Worm (Caenorhabditis elegans) whole organism, L2 larva: ENCODE data around the gene cox-6A.

Experiments used
- F13H6.1 ChIP-seq: sonication (generic microtip); optimal IDR thresholded peaks from 2 replicates; lab custom pipeline; 2016; ENCODE audit warnings: missing genetic modification characterization, missing compliant biosample characterization
- R02D3.7 ChIP-seq: fragments of 150-350 bp; optimal IDR thresholded peaks from 2 replicates; lab custom pipeline; 2014; ENCODE audit warnings: missing biosample characterization, missing genetic modification characterization
- ZK546.5 ChIP-seq: sonication (generic microtip); optimal IDR thresholded peaks from 2 replicates; lab custom pipeline; 2017; ENCODE audit warnings: missing biosample characterization, missing genetic modification characterization
- alr-1 ChIP-seq: fragments of 150-350 bp; optimal IDR thresholded peaks from 2 replicates; lab custom pipeline; 2014; ENCODE audit warnings: missing biosample characterization, missing genetic modification characterization
- aly-2 ChIP-seq: fragments of 150-350 bp; optimal IDR thresholded peaks from 2 replicates; lab custom pipeline; 2014; ENCODE audit warnings: missing biosample characterization, missing genetic modification characterization
- ceh-82 ChIP-seq: fragments of 150-350 bp; optimal IDR thresholded peaks from 2 replicates; lab custom pipeline; 2014; ENCODE audit warnings: missing biosample characterization, missing genetic modification characterization
- crh-2 ChIP-seq: sonication (generic microtip); optimal IDR thresholded peaks from 2 replicates; lab custom pipeline; 2017; ENCODE audit warnings: missing biosample characterization, missing genetic modification characterization
- dmd-4 ChIP-seq: sonication (generic microtip); optimal IDR thresholded peaks from 2 replicates; lab custom pipeline; 2017; ENCODE audit warnings: missing biosample characterization, missing genetic modification characterization
- egl-27 ChIP-seq: sonication (generic microtip); optimal IDR thresholded peaks from 3 replicates; lab custom pipeline; 2017; ENCODE audit warnings: missing biosample characterization, missing genetic modification reagents, missing genetic modification characterization
- elt-1 ChIP-seq: fragments of 150-350 bp; optimal IDR thresholded peaks from 2 replicates; lab custom pipeline; 2014; ENCODE audit warnings: missing biosample characterization, missing genetic modification characterization
- elt-3 ChIP-seq: sonication (generic microtip); optimal IDR thresholded peaks from 2 replicates; lab custom pipeline; 2017; ENCODE audit warnings: missing biosample characterization, missing genetic modification characterization
- gmeb-1 ChIP-seq: fragments of 150-350 bp; optimal IDR thresholded peaks from 2 replicates; lab custom pipeline; 2014; ENCODE audit warnings: missing biosample characterization, missing genetic modification characterization
- lin-11 ChIP-seq: fragments of 150-350 bp; sonication (generic microtip); optimal IDR thresholded peaks from 2 replicates; lab custom pipeline; 2014; ENCODE audit warnings: missing biosample characterization, missing genetic modification characterization, inconsistent platforms, mixed read lengths
- lin-39 ChIP-seq: fragments of 150-350 bp; optimal IDR thresholded peaks from 2 replicates; lab custom pipeline; 2014; ENCODE audit warnings: missing biosample characterization, missing genetic modification reagents, missing genetic modification characterization
- lsy-2 ChIP-seq, 2 experiments: fragments of 150-350 bp in 1 of 2; sonication (generic microtip) in 1 of 2; optimal IDR thresholded peaks; 2 replicates each; lab custom pipeline; 2014 to 2017; ENCODE audit warnings: missing biosample characterization in 2 of 2, missing genetic modification characterization in 2 of 2
- mab-5 ChIP-seq: fragments of 150-350 bp; optimal IDR thresholded peaks from 2 replicates; lab custom pipeline; 2014; ENCODE audit warnings: missing biosample characterization, missing genetic modification characterization
- mbf-1 ChIP-seq: sonication (generic microtip); optimal IDR thresholded peaks from 2 replicates; lab custom pipeline; 2017; ENCODE audit warnings: missing biosample characterization, missing genetic modification characterization
- nhr-11 ChIP-seq: fragments of 150-350 bp; optimal IDR thresholded peaks from 2 replicates; lab custom pipeline; 2014; ENCODE audit warnings: missing biosample characterization, missing genetic modification characterization
- nhr-12 ChIP-seq: fragments of 150-350 bp; optimal IDR thresholded peaks from 2 replicates; lab custom pipeline; 2014; ENCODE audit warnings: missing biosample characterization, missing genetic modification characterization
- nhr-21 ChIP-seq: fragments of 150-350 bp; optimal IDR thresholded peaks from 2 replicates; lab custom pipeline; 2014; ENCODE audit warnings: missing biosample characterization, missing genetic modification characterization
- nhr-23 ChIP-seq: fragments of 150-350 bp; optimal IDR thresholded peaks from 2 replicates; lab custom pipeline; 2014; ENCODE audit warnings: missing biosample characterization, missing genetic modification reagents, missing genetic modification characterization
- nhr-237 ChIP-seq: fragments of 150-350 bp; optimal IDR thresholded peaks from 2 replicates; lab custom pipeline; 2014; ENCODE audit warnings: missing biosample characterization, missing genetic modification characterization
- nhr-25 ChIP-seq: fragments of 150-350 bp; sonication (generic microtip); optimal IDR thresholded peaks from 3 replicates; lab custom pipeline; 2014; ENCODE audit warnings: missing biosample characterization, missing genetic modification characterization
- nhr-6 ChIP-seq: fragments of 150-350 bp; optimal IDR thresholded peaks from 2 replicates; lab custom pipeline; 2014; ENCODE audit warnings: missing biosample characterization, missing genetic modification characterization
- peb-1 ChIP-seq: fragments of 150-350 bp; optimal IDR thresholded peaks from 2 replicates; lab custom pipeline; 2014; ENCODE audit warnings: missing biosample characterization, missing genetic modification characterization
- sem-4 ChIP-seq: fragments of 150-350 bp; optimal IDR thresholded peaks from 2 replicates; lab custom pipeline; 2014; ENCODE audit warnings: missing biosample characterization, missing genetic modification reagents, missing genetic modification characterization
- skn-1 ChIP-seq: sonication (generic microtip); optimal IDR thresholded peaks from 2 replicates; lab custom pipeline; 2017; ENCODE audit warnings: missing biosample characterization, missing genetic modification characterization
- sma-3 ChIP-seq: sonication (generic microtip); optimal IDR thresholded peaks from 2 replicates; lab custom pipeline; 2016; ENCODE audit warnings: missing genetic modification reagents, missing genetic modification characterization, missing compliant biosample characterization
- sma-9 ChIP-seq, 2 experiments: fragments of 150-350 bp in 1 of 2; sonication (generic microtip) in 1 of 2; optimal IDR thresholded peaks; 2 replicates each; lab custom pipeline; 2014 to 2016; ENCODE audit warnings: missing genetic modification characterization in 2 of 2, mild to moderate bottlenecking in 1 of 2, missing biosample characterization in 1 of 2, missing compliant biosample characterization in 1 of 2, missing genetic modification reagents in 1 of 2, moderate library complexity in 1 of 2
- snpc-4 ChIP-seq: fragments of 150-350 bp; optimal IDR thresholded peaks from 2 replicates; lab custom pipeline; 2014; ENCODE audit warnings: missing biosample characterization, missing genetic modification characterization
- unc-39 ChIP-seq: fragments of 150-350 bp; optimal IDR thresholded peaks from 2 replicates; lab custom pipeline; 2014; ENCODE audit warnings: missing biosample characterization, missing genetic modification characterization
- unc-55 ChIP-seq: fragments of 150-350 bp; sonication (generic microtip); optimal IDR thresholded peaks from 3 replicates; lab custom pipeline; 2014; ENCODE audit warnings: missing biosample characterization, missing genetic modification reagents, missing genetic modification characterization
- zag-1 ChIP-seq: fragments of 150-350 bp; optimal IDR thresholded peaks from 2 replicates; lab custom pipeline; 2014; ENCODE audit warnings: missing biosample characterization, missing genetic modification characterization
- ztf-1 ChIP-seq: fragments of 200-800 bp; sonication (Bioruptor generic); conservative IDR thresholded peaks from 2 replicates; pipeline ENCODE4 v1.3.6; 2022; ENCODE audit warnings: missing genetic modification characterization, missing compliant biosample characterization
- ztf-11 ChIP-seq: sonication (generic microtip); optimal IDR thresholded peaks from 2 replicates; lab custom pipeline; 2017; ENCODE audit warnings: missing biosample characterization, missing genetic modification characterization
- ztf-4 ChIP-seq: fragments of 150-350 bp; optimal IDR thresholded peaks from 2 replicates; lab custom pipeline; 2014; ENCODE audit warnings: missing biosample characterization, missing genetic modification characterization

The cox-6A gene

DNA sequence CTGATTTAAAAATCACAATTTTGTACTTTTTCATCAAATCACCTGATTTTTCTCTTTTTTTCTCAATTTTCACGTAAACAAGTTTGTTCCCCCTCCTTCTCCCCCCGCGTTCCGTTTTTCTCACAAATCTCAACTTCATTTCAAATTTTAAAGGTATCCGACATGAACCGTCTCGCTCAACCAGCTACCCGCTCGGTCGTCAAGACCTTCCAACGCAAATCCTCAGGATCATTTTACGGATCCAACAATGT lies at the start of gene cox-6A:
Gene cox-6A, plus strand, starts transcription at position 152 of the 251 bp plus-strand sequence.
- TF ChIP-seq nhr-12 (tag; lab: Kevin White, UChicago): no peak
- no peak for TF ChIP-seq zag-1 (tag; lab: Kevin White, UChicago)
- TF ChIP-seq nhr-6 (tag; lab: Kevin White, UChicago): no peak
- no peak for TF ChIP-seq nhr-11 (tag; lab: Kevin White, UChicago)
- TF ChIP-seq egl-27 (tag; lab: Kevin White, UChicago): no peak
- no peak for TF ChIP-seq mab-5
- TF ChIP-seq sma-9 (GFP tag; optimal IDR thresholded peaks at IDR 0.05; lab: Kevin White, UChicago): no peak
- TF ChIP-seq sma-9 (tag; optimal IDR thresholded peaks at IDR 0.05; lab: Kevin White, UChicago): no peak
- TF ChIP-seq gmeb-1 (tag; lab: Kevin White, UChicago): no peak
- no peak for TF ChIP-seq sem-4 (tag; lab: Kevin White, UChicago)
- TF ChIP-seq skn-1: no peak
- TF ChIP-seq nhr-237: no peak
- TF ChIP-seq lin-39: no peak

- no peak for TF ChIP-seq nhr-25 (tag; lab: Kevin White, UChicago)
- no peak for TF ChIP-seq nhr-12 (tag; lab: Kevin White, UChicago)
- no peak for TF ChIP-seq R02D3.7 (tag; lab: Kevin White, UChicago)
- no peak for TF ChIP-seq peb-1 (tag; lab: Kevin White, UChicago)
- TF ChIP-seq alr-1 (tag; lab: Kevin White, UChicago): no peak
- no peak for TF ChIP-seq mbf-1
- TF ChIP-seq gmeb-1 (tag; lab: Kevin White, UChicago): no peak
- TF ChIP-seq snpc-4: no peak
- TF ChIP-seq ztf-1 (GFP tag; lab: Robert Waterston, UW): no peak
- no peak for TF ChIP-seq nhr-23 (tag; lab: Kevin White, UChicago)
- TF ChIP-seq ztf-4 (tag; lab: Kevin White, UChicago): no peak
- no peak for TF ChIP-seq ztf-11 (tag; lab: Kevin White, UChicago)
- TF ChIP-seq elt-3 (tag; lab: Kevin White, UChicago): no peak
- no peak for TF ChIP-seq crh-2 (tag; lab: Kevin White, UChicago)
- no peak for TF ChIP-seq unc-39 (tag; lab: Kevin White, UChicago)
- no peak for TF ChIP-seq skn-1
- TF ChIP-seq lin-11 (tag; lab: Kevin White, UChicago): no peak
- TF ChIP-seq mab-5: no peak
- no peak for TF ChIP-seq nhr-21 (tag; lab: Kevin White, UChicago)
- TF ChIP-seq sma-3 (GFP tag; lab: Kevin White, UChicago): no peak
- TF ChIP-seq, all 48 proteins: peak for 0
Observed at ce11 chrIII:5036158-5036557, 45.4 kb upstream of the cox-6A start, which contains the start of gene C45G9.6. TSS of gene C45G9.6 (plus strand) at chrIII:5036458.

- TF ChIP-seq ceh-82 (tag; lab: Kevin White, UChicago) (no peak), ztf-11 (tag; lab: Kevin White, UChicago) (no peak), snpc-4 (no peak), unc-39 (tag; lab: Kevin White, UChicago) (no peak), sem-4 (tag; lab: Kevin White, UChicago) (no peak), aly-2 (tag; lab: Kevin White, UChicago) (no peak), dmd-4 (no peak), elt-1 (tag; lab: Kevin White, UChicago) (no peak), F13H6.1 (no peak), gmeb-1 (tag; lab: Kevin White, UChicago) (no peak), crh-2 (tag; lab: Kevin White, UChicago) (no peak)
Observed at ce11 chrIII:5042112-5042511, 39.4 kb upstream of the cox-6A start, which contains the start of gene nlp-43. TSS of gene nlp-43 (plus strand) at chrIII:5042412.

DNA sequence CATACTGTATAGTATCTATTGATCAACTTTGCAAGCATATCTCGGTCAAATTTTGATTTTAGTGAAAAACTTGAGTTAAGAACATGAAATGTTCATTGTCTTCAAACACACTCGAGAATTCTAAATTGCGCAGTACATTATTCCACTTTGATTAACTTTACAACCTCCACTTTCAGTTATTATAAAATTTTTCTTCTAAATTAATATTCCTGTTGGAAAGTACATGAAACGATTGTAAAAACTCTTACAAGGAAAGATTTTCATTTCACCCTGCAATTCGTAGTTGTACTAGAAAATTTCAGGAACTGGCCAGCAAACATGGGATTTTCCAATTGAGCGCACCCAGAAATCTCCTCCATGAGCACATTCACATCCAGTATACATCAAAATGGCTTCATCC lies 36.8 kb upstream of the cox-6A start, which contains the start of gene C45G9.14:
Gene C45G9.14, plus strand, starts transcription at position 301 of the 400 bp plus-strand sequence.
- TF ChIP-seq lin-39 (no peak), unc-55 (GFP tag; lab: Kevin White, UChicago) (no peak), nhr-6 (tag; lab: Kevin White, UChicago) (no peak), lsy-2 (tag; optimal IDR thresholded peaks at IDR 0.05; lab: Kevin White, UChicago) (no peak), ztf-4 (tag; lab: Kevin White, UChicago) (no peak), nhr-11 (tag; lab: Kevin White, UChicago) (no peak), dmd-4 (no peak), sma-3 (GFP tag; lab: Kevin White, UChicago) (no peak), mab-5 (no peak), ZK546.5 (tag; lab: Kevin White, UChicago) (no peak), F13H6.1 (no peak), lin-11 (tag; lab: Kevin White, UChicago) (no peak)
